Worm (Caenorhabditis elegans): ENCODE results near the gene nspf-3.

ce11 chrII:2644498-2644897, 45.5 kb downstream of the nspf-3 start, which contains the start of gene F22E5.11:
- TF ChIP-seq ceh-43 (GFP tag; optimal IDR thresholded peaks at IDR 0.05) (no peak), unc-62 (GFP tag; optimal IDR thresholded peaks at IDR 0.05) (no peak), pha-4 (tag; optimal IDR thresholded peaks at IDR 0.05) (no peak), ceh-83 (GFP tag; optimal IDR thresholded peaks at IDR 0.05) (no peak), nhr-2 (tag; optimal IDR thresholded peaks at IDR 0.05) (no peak), cnd-1 (tag; optimal IDR thresholded peaks at IDR 0.05) (no peak), nhr-28 (tag; optimal IDR thresholded peaks at IDR 0.05) (no peak), nhr-12 (tag; optimal IDR thresholded peaks at IDR 0.05) (no peak), sptf-1 (tag; optimal IDR thresholded peaks at IDR 0.05) (no peak), mep-1 (tag; optimal IDR thresholded peaks at IDR 0.05) (no peak), lin-13 (tag; optimal IDR thresholded peaks at IDR 0.05) (no peak), elt-1 (tag; optimal IDR thresholded peaks at IDR 0.05; ENCODE audit: borderline replicate concordance, insufficient read depth) (no peak), hlh-1 (tag; optimal IDR thresholded peaks at IDR 0.05) (no peak), nhr-237 (tag; optimal IDR thresholded peaks at IDR 0.05) (no peak)

Data from whole organism, mixed stage, embryonic.